Fruit fly (Drosophila melanogaster): ENCODE data around the gene Pyroxd1.

Gene Pyroxd1

DNA sequence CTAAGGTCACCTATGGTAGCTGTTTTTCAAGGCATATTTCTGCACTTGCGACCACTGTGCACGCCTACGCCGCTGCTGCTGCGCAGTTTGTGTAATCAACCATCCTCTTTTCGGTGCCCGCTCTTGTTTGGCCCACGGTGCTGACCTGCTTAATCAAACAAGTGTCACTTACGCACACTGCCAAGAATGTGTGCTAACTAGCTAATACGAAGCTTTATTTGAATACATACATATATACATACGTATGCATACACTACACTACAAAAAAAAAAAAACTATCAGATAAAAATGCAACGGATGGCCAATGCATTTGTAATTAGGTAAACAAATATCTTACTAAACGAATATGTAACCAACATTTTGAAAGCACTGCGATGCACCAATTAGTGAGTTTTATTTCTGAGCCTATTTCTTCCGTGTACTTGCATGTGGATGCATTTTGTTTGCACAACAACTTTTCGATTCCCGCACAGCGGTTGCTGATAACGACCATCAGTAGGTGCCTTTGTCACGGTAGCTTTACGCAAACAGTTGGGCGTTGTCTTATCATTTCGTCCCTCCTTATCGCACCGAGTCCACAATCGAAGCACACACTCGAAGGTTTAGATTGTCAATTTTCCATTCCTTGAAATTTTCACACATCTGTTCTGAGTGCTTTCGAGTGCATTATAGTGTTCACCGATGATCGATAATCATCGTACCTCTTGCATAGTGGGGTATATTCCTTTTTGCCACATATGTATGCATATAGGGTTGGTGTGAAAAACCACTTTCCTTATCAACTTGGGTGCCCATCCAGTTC is 4.7 kb upstream of the Pyroxd1 start (continued):
- TF ChIP-seq Antp (GFP tag; optimal IDR thresholded peaks at IDR 0.05) (peak; percentile 85), sr (GFP tag; IDR thresholded peaks at IDR 0.05) (peak; percentile 99), CG16815 (GFP tag; optimal IDR thresholded peaks at IDR 0.05) (peak; percentile 53), CG14860 (GFP tag; IDR thresholded peaks at IDR 0.05; ENCODE audit: partially characterized antibody) (no peak), dimm (GFP tag; IDR thresholded peaks at IDR 0.05) (peak; percentile 87), pum (GFP tag; optimal IDR thresholded peaks at IDR 0.05) (peak; percentile 84), gt (GFP tag; IDR thresholded peaks at IDR 0.05) (peak; percentile 91), CG16813 (GFP tag; IDR thresholded peaks at IDR 0.05; ENCODE audit: partially characterized antibody) (no peak), zfh2 (GFP tag; optimal IDR thresholded peaks at IDR 0.05) (no peak), tap (tag; optimal IDR thresholded peaks at IDR 0.05) (peak; percentile 79), ro (GFP tag; IDR thresholded peaks at IDR 0.05) (no peak; the same call in 1 of the 2 replicates), sqz (GFP tag; optimal IDR thresholded peaks at IDR 0.05) (peak; percentile 85), CG14014 (GFP tag; IDR thresholded peaks at IDR 0.05) (peak; percentile 86), bcd (GFP tag; optimal IDR thresholded peaks at IDR 0.05) (peak; percentile 69), gsb-n (tag; optimal IDR thresholded peaks at IDR 0.05) (peak; percentile 84), oc (tag; optimal IDR thresholded peaks at IDR 0.05) (peak; percentile 86), Usf (GFP tag; optimal IDR thresholded peaks at IDR 0.05) (peak; percentile 36), Hr51 (GFP tag; optimal IDR thresholded peaks at IDR 0.05) (peak; percentile 70 to 87), sens (GFP tag) (peak; percentile 98), Sin3A (optimal IDR thresholded peaks at IDR 0.05) (no peak), Dip3 (GFP tag; optimal IDR thresholded peaks at IDR 0.05) (peak; percentile 31), CG4282 (GFP tag; optimal IDR thresholded peaks at IDR 0.05) (peak; percentile 65), HLH54F (GFP tag; optimal IDR thresholded peaks at IDR 0.05) (peak; percentile 60), Bgb (GFP tag; IDR thresholded peaks at IDR 0.05; ENCODE audit: partially characterized antibody) (peak; percentile 52), CG10321 (GFP tag; IDR thresholded peaks at IDR 0.05) (peak; percentile 57; the same call in 1 of the 2 replicates), CHES-1-like (GFP tag; optimal IDR thresholded peaks at IDR 0.05) (peak; percentile 78), CoRest (tag; optimal IDR thresholded peaks at IDR 0.05) (peak; percentile 83), tgo (GFP tag; IDR thresholded peaks at IDR 0.05) (peak; percentile 74; the same call in 2 of the 3 replicates), Atf6 (GFP tag; IDR thresholded peaks at IDR 0.05) (peak; percentile 85), Opbp (GFP tag; IDR thresholded peaks at IDR 0.05; ENCODE audit: partially characterized antibody) (no peak), CG11695 (GFP tag; IDR thresholded peaks at IDR 0.05) (peak; percentile 93), CG10565 (GFP tag; optimal IDR thresholded peaks at IDR 0.05) (peak; percentile 56), CG12744 (GFP tag; optimal IDR thresholded peaks at IDR 0.05) (peak; percentile 66), toy (GFP tag; IDR thresholded peaks at IDR 0.05) (peak; percentile 61), row (GFP tag; IDR thresholded peaks at IDR 0.05) (peak; percentile 79), CG32767 (GFP tag; IDR thresholded peaks at IDR 0.05) (no peak; the same call in 1 of the 2 replicates), CG8388 (GFP tag; optimal IDR thresholded peaks at IDR 0.05) (peak; percentile 81), ato (GFP tag; IDR thresholded peaks at IDR 0.05; ENCODE audit: partially characterized antibody) (no peak), CG16779 (GFP tag; IDR thresholded peaks at IDR 0.05) (0 out of 2 replicates have a peak, but pooled peaks have one; percentile 44), ERR (GFP tag; optimal IDR thresholded peaks at IDR 0.05) (peak; percentile 6), repo (GFP tag; optimal IDR thresholded peaks at IDR 0.05) (peak; percentile 58), crc (GFP tag; optimal IDR thresholded peaks at IDR 0.05) (peak; percentile 58), eve (GFP tag; optimal IDR thresholded peaks at IDR 0.05) (no peak), tna (GFP tag; IDR thresholded peaks at IDR 0.05; ENCODE audit: partially characterized antibody) (peak; percentile 8), wor (GFP tag; IDR thresholded peaks at IDR 0.05) (peak; percentile 79), grau (tag; optimal IDR thresholded peaks at IDR 0.05) (peak; percentile 80), unpg (GFP tag; optimal IDR thresholded peaks at IDR 0.05) (peak; percentile 89), Max (GFP tag; optimal IDR thresholded peaks at IDR 0.05) (peak; percentile 73), sob (GFP tag; IDR thresholded peaks at IDR 0.05) (peak; percentile 74), Bteb2 (GFP tag; optimal IDR thresholded peaks at IDR 0.05) (peak; percentile 81)
